Fruit fly (Drosophila melanogaster) S2 (cell line): ENCODE data around the gene Lip2.

ENCODE experiments used
- CG8478 ChIP-seq: fragments of >200 bp; optimal IDR thresholded peaks from 2 replicates; lab custom pipeline; 2018
- CTCF ChIP-seq, 2 experiments: fragments of >200 bp; optimal IDR thresholded peaks; 2 replicates each; lab custom pipeline; 2018

The Lip2 gene

dm6 chr2L:10732343-10732808, 23.1 kb upstream of the Lip2 start, which contains the start of the genes EMC3 and Dpy-30L1:
EMC3 (minus strand) TSS chr2L:10732423.
Dpy-30L1 (plus strand) TSS chr2L:10732653.
- TF ChIP-seq CTCF (optimal IDR thresholded peaks at IDR 0.05; lab: Kevin White, UChicago) (no peak), CG8478 (lab: Kevin White, UChicago) (no peak)

- TF ChIP-seq CG8478 (lab: Kevin White, UChicago) (no peak), CTCF (optimal IDR thresholded peaks at IDR 0.05; lab: Kevin White, UChicago) (no peak)
Measured at dm6 chr2L:10729955-10730354, 20.7 kb upstream of the Lip2 start, which contains the start of gene CG17118. CG17118 (plus strand) TSS chr2L:10730255.

- no peak for TF ChIP-seq CTCF (optimal IDR thresholded peaks at IDR 0.05; lab: Kevin White, UChicago)
- TF ChIP-seq CG8478 (lab: Kevin White, UChicago), result no peak
Measured at dm6 chr2L:10728751-10729150, 19.5 kb upstream of the Lip2 start, which contains the start of gene CG6443. CG6443 (plus strand) TSS chr2L:10728978.

dm6 chr2L:10723903-10724302, 14.7 kb upstream of the Lip2 start, which contains the start of gene CG6431:
CG6431 (plus strand) TSS chr2L:10724203.
- TF ChIP-seq CTCF (optimal IDR thresholded peaks at IDR 0.05; lab: Kevin White, UChicago) (no peak), CG8478 (lab: Kevin White, UChicago) (no peak)

- TF ChIP-seq CG8478 (lab: Kevin White, UChicago) (no peak), CTCF (optimal IDR thresholded peaks at IDR 0.05; lab: Kevin White, UChicago) (no peak)
Measured at dm6 chr2L:10721535-10721934, 12.3 kb upstream of the Lip2 start.

dm6 chr2L:10711221-10711620, 2.0 kb upstream of the Lip2 start:
- TF ChIP-seq CTCF (optimal IDR thresholded peaks at IDR 0.05; lab: Kevin White, UChicago) (no peak), CG8478 (lab: Kevin White, UChicago) (no peak)

- TF ChIP-seq CG8478 (lab: Kevin White, UChicago) (no peak), CTCF (optimal IDR thresholded peaks at IDR 0.05; lab: Kevin White, UChicago) (no peak)
Measured at dm6 chr2L:10708089-10708488, 1.2 kb downstream of the Lip2 start.

- TF ChIP-seq CG8478 (lab: Kevin White, UChicago) (no peak), CTCF (optimal IDR thresholded peaks at IDR 0.05; lab: Kevin White, UChicago) (no peak)
Measured at dm6 chr2L:10706267-10706666, 3.0 kb downstream of the Lip2 start.

- no peak for TF ChIP-seq CTCF (optimal IDR thresholded peaks at IDR 0.05; lab: Kevin White, UChicago)
- no peak for TF ChIP-seq CG8478 (lab: Kevin White, UChicago)
Measured at dm6 chr2L:10704425-10704824, 4.8 kb downstream of the Lip2 start.

- TF ChIP-seq CG8478 (lab: Kevin White, UChicago) (no peak), CTCF (optimal IDR thresholded peaks at IDR 0.05; lab: Kevin White, UChicago) (no peak)
Measured at dm6 chr2L:10703281-10703680, 6.0 kb downstream of the Lip2 start, which contains the start of gene CG6415. CG6415 (plus strand) TSS chr2L:10703621.

- TF ChIP-seq CG8478 (lab: Kevin White, UChicago), result no peak
- no peak for TF ChIP-seq CTCF (optimal IDR thresholded peaks at IDR 0.05; lab: Kevin White, UChicago)
Measured at dm6 chr2L:10701499-10702062, 7.7 kb downstream of the Lip2 start, which contains the start of gene Lip1. Lip1 (minus strand) TSS chr2L:10701544.

dm6 chr2L:10697992-10698391, 11.3 kb downstream of the Lip2 start, which contains the start of gene CG7300:
CG7300 (minus strand) TSS chr2L:10698043.
- no peak for TF ChIP-seq CG8478 (lab: Kevin White, UChicago)
- no peak for TF ChIP-seq CTCF (optimal IDR thresholded peaks at IDR 0.05; lab: Kevin White, UChicago)

dm6 chr2L:10694053-10694618, 15.1 kb downstream of the Lip2 start, which contains the start of gene CG17108:
CG17108 (minus strand) TSS chr2L:10694103.
- TF ChIP-seq CG8478 (lab: Kevin White, UChicago) (no peak), CTCF (optimal IDR thresholded peaks at IDR 0.05; lab: Kevin White, UChicago) (no peak)

- TF ChIP-seq CG8478 (lab: Kevin White, UChicago) (no peak), CTCF (optimal IDR thresholded peaks at IDR 0.05; lab: Kevin White, UChicago) (no peak)
Measured at dm6 chr2L:10693018-10693417, 16.2 kb downstream of the Lip2 start.
